Fruit fly (Drosophila melanogaster) Kc167 (cell line): ENCODE measurements around the gene sordd2.

Experiments used
- Myc ChIP-seq: fragments of >200 bp; optimal IDR thresholded peaks from 2 replicates; lab custom pipeline; 2017; ENCODE audit warnings: missing external identifiers
- Sin3A ChIP-seq: fragments of >200 bp; optimal IDR thresholded peaks from 2 replicates; lab custom pipeline; 2018; ENCODE audit warnings: missing external identifiers
- h ChIP-seq: fragments of >200 bp; optimal IDR thresholded peaks from 3 replicates; lab custom pipeline; 2018; ENCODE audit warnings: missing external identifiers
- insv ChIP-seq: fragments of >200 bp; optimal IDR thresholded peaks from 3 replicates; lab custom pipeline; 2018; ENCODE audit warnings: missing external identifiers
- psq ChIP-seq: fragments of >200 bp; optimal IDR thresholded peaks from 2 replicates; lab custom pipeline; 2017; ENCODE audit warnings: missing external identifiers
- ttk ChIP-seq: sonication (Bioruptor generic); optimal IDR thresholded peaks from 2 replicates; lab custom pipeline; 2017; ENCODE audit warnings: missing external identifiers

DNA sequence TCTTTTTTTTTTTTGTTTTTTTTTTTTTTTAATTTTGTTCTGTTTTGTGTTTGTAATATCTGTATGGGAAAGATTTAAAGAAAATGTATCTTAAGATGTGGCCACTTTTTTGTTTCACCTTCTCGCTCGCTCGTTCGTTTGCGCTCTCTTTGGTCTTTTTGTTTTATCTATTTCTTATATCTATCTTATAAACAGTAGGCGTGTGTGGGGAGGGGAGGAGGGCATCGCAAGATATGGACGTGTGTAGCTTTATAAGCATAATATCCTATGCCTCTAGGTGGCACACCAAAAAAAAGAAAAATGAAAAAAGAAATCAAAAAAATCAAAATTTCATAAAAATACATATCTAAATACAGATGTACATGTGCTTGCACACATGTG lies 13.6 kb upstream of the sordd2 start:
- TF ChIP-seq Sin3A (lab: Kevin White, UChicago), result no peak
- no peak for TF ChIP-seq h
- TF ChIP-seq ttk, result no peak
- no peak for TF ChIP-seq psq (lab: Kevin White, UChicago)
- TF ChIP-seq insv (lab: Kevin White, UChicago), result no peak
- TF ChIP-seq Myc (lab: Kevin White, UChicago), result no peak
